Worm (Caenorhabditis elegans) whole organism, L4 larva: ENCODE data around the gene str-85.
A peak's percentile ranks its signal among the peaks of the same experiment; 100 is the strongest.

Experiments
- F10B5.3 ChIP-seq: sonication (generic microtip); optimal IDR thresholded peaks from 2 replicates; lab custom pipeline; 2016; ENCODE audit warnings: mild to moderate bottlenecking, missing genetic modification characterization, missing compliant biosample characterization
- T26A8.4 ChIP-seq: fragments of 200-800 bp; sonication (Bioruptor generic); IDR thresholded peaks from 2 replicates; pipeline ENCODE4 v1.3.6; 2022; ENCODE audit warnings: missing genetic modification characterization, missing compliant biosample characterization
- Y75B8A.6 ChIP-seq: fragments of 200-800 bp; sonication (Bioruptor generic); IDR thresholded peaks from 2 replicates; pipeline ENCODE4 v1.3.6; 2022; ENCODE audit warnings: missing genetic modification reagents, missing genetic modification characterization, missing compliant biosample characterization
- ZK337.2 ChIP-seq: fragments of 200-800 bp; sonication (Bioruptor generic); IDR thresholded peaks from 2 replicates; pipeline ENCODE4 v1.3.6; 2022; ENCODE audit warnings: missing genetic modification reagents, missing genetic modification characterization, missing compliant biosample characterization
- attf-4 ChIP-seq: sonication (generic microtip); optimal IDR thresholded peaks from 3 replicates; lab custom pipeline; 2017; ENCODE audit warnings: missing biosample characterization, missing genetic modification characterization
- ceh-20 ChIP-seq: fragments of 200-800 bp; sonication (Bioruptor generic); IDR thresholded peaks from 2 replicates; pipeline ENCODE4 v1.3.6; 2022; ENCODE audit warnings: missing genetic modification reagents, missing genetic modification characterization, missing compliant biosample characterization
- ceh-28 ChIP-seq: fragments of 150-350 bp; optimal IDR thresholded peaks from 2 replicates; lab custom pipeline; 2014; ENCODE audit warnings: missing biosample characterization, missing genetic modification reagents, missing genetic modification characterization
- ceh-44 ChIP-seq: fragments of 200-800 bp; sonication (Bioruptor generic); IDR thresholded peaks from 2 replicates; pipeline ENCODE4 v1.3.6; 2022; ENCODE audit warnings: missing genetic modification reagents, missing genetic modification characterization, missing compliant biosample characterization
- ceh-82 ChIP-seq: sonication (generic microtip); optimal IDR thresholded peaks from 2 replicates; lab custom pipeline; 2017; ENCODE audit warnings: missing biosample characterization, missing genetic modification characterization
- ces-1 ChIP-seq: fragments of 150-350 bp; sonication (generic microtip); optimal IDR thresholded peaks from 4 replicates; lab custom pipeline; 2014; ENCODE audit warnings: missing biosample characterization, missing genetic modification reagents, missing genetic modification characterization
- dmd-6 ChIP-seq: fragments of 200-800 bp; sonication (Bioruptor generic); IDR thresholded peaks from 2 replicates; pipeline ENCODE4 v1.3.6; 2022; ENCODE audit warnings: missing genetic modification reagents, missing genetic modification characterization, missing compliant biosample characterization
- dve-1 ChIP-seq: sonication (generic microtip); optimal IDR thresholded peaks from 2 replicates; lab custom pipeline; 2017; ENCODE audit warnings: antibody characterized with exemption, mild to moderate bottlenecking, missing genetic modification characterization, missing compliant biosample characterization; ENCODE audit not compliant: insufficient read depth
- fos-1 ChIP-seq: fragments of 150-350 bp; optimal IDR thresholded peaks from 2 replicates; lab custom pipeline; 2014; ENCODE audit warnings: missing biosample characterization, missing genetic modification characterization
- hif-1 ChIP-seq, 2 experiments: sonication (generic microtip); optimal IDR thresholded peaks; 2 replicates each; lab custom pipeline; 2016 to 2017; ENCODE audit warnings: missing compliant biosample characterization in 2 of 2, missing genetic modification characterization in 2 of 2, missing genetic modification reagents in 2 of 2, missing genotype in 2 of 2, mild to moderate bottlenecking in 1 of 2
- hlh-11 ChIP-seq: fragments of 200-800 bp; sonication (Bioruptor generic); optimal IDR thresholded peaks from 2 replicates; lab custom pipeline; 2018; ENCODE audit warnings: mild to moderate bottlenecking, missing genetic modification characterization, missing compliant biosample characterization
- hlh-30 ChIP-seq: sonication (generic microtip); optimal IDR thresholded peaks from 2 replicates; lab custom pipeline; 2017; ENCODE audit warnings: antibody characterized with exemption, mild to moderate bottlenecking, missing genetic modification characterization, missing compliant biosample characterization; ENCODE audit not compliant: insufficient read depth
- jun-1 ChIP-seq: fragments of 150-350 bp; optimal IDR thresholded peaks from 2 replicates; lab custom pipeline; 2014; ENCODE audit warnings: missing biosample characterization, missing genetic modification reagents, missing genetic modification characterization
- lim-7 ChIP-seq: fragments of 200-800 bp; sonication (Bioruptor generic); IDR thresholded peaks from 2 replicates; pipeline ENCODE4 v1.3.6; 2022; ENCODE audit warnings: missing genetic modification characterization, missing compliant biosample characterization
- lir-3 ChIP-seq: sonication (generic microtip); optimal IDR thresholded peaks from 2 replicates; lab custom pipeline; 2016; ENCODE audit warnings: mild to moderate bottlenecking, missing genetic modification characterization, missing compliant biosample characterization
- madf-9 ChIP-seq: fragments of 200-800 bp; sonication (Bioruptor generic); conservative IDR thresholded peaks from 2 replicates; pipeline ENCODE4 v1.3.6; 2022; ENCODE audit warnings: missing genetic modification reagents, missing genetic modification characterization, missing compliant biosample characterization
- mdl-1 ChIP-seq, 2 experiments: fragments of 150-350 bp in 1 of 2; sonication (generic microtip) in 1 of 2; optimal IDR thresholded peaks; 2 replicates each; lab custom pipeline; 2014 to 2017; ENCODE audit warnings: missing biosample characterization in 2 of 2, missing genetic modification characterization in 2 of 2
- mdt-29 ChIP-seq: fragments of 200-800 bp; sonication (Bioruptor generic); IDR thresholded peaks from 2 replicates; pipeline ENCODE4 v1.3.6; 2022; ENCODE audit warnings: missing genetic modification reagents, missing genetic modification characterization, missing compliant biosample characterization
- mes-2 ChIP-seq: sonication (generic microtip); optimal IDR thresholded peaks from 2 replicates; lab custom pipeline; 2016; ENCODE audit warnings: missing genotype, mild to moderate bottlenecking, missing genetic modification characterization, missing compliant biosample characterization; ENCODE audit not compliant: poor library complexity, severe bottlenecking
- mxl-3 ChIP-seq: fragments of 200-800 bp; sonication (Bioruptor generic); optimal IDR thresholded peaks from 2 replicates; lab custom pipeline; 2018; ENCODE audit warnings: mild to moderate bottlenecking, missing genetic modification characterization, missing compliant biosample characterization
- nhr-102 ChIP-seq: sonication (generic microtip); optimal IDR thresholded peaks from 2 replicates; lab custom pipeline; 2016; ENCODE audit warnings: mild to moderate bottlenecking, missing genetic modification characterization, moderate library complexity, missing compliant biosample characterization
- nhr-237 ChIP-seq: sonication (generic microtip); optimal IDR thresholded peaks from 2 replicates; lab custom pipeline; 2017; ENCODE audit warnings: missing biosample characterization, missing genetic modification characterization
- nhr-28 ChIP-seq: fragments of 150-350 bp; optimal IDR thresholded peaks from 2 replicates; lab custom pipeline; 2014; ENCODE audit warnings: missing biosample characterization, missing genetic modification characterization
- nhr-77 ChIP-seq: fragments of 150-350 bp; optimal IDR thresholded peaks from 2 replicates; lab custom pipeline; 2014; ENCODE audit warnings: missing biosample characterization, missing genetic modification characterization
- php-3 ChIP-seq: fragments of 200-800 bp; sonication (Bioruptor generic); IDR thresholded peaks from 2 replicates; pipeline ENCODE4 v1.3.6; 2022; ENCODE audit warnings: missing genetic modification reagents, missing genetic modification characterization, missing compliant biosample characterization
- pqm-1 ChIP-seq: sonication (generic microtip); optimal IDR thresholded peaks from 2 replicates; lab custom pipeline; 2017; ENCODE audit warnings: missing biosample characterization, missing genetic modification characterization
- rbr-2 ChIP-seq: sonication (generic microtip); optimal IDR thresholded peaks from 2 replicates; lab custom pipeline; 2016; ENCODE audit warnings: missing genotype, missing genetic modification characterization, missing compliant biosample characterization
- spr-1 ChIP-seq: sonication (generic microtip); optimal IDR thresholded peaks from 2 replicates; lab custom pipeline; 2016; ENCODE audit warnings: mild to moderate bottlenecking, missing genetic modification characterization, missing compliant biosample characterization
- spr-3 ChIP-seq: fragments of 200-800 bp; sonication (Bioruptor generic); optimal IDR thresholded peaks from 2 replicates; lab custom pipeline; 2018; ENCODE audit warnings: mild to moderate bottlenecking, missing genetic modification characterization, missing compliant biosample characterization
- tra-1 ChIP-seq: fragments of 200-800 bp; sonication (Bioruptor generic); IDR thresholded peaks from 2 replicates; pipeline ENCODE4 v1.3.6; 2022; ENCODE audit warnings: missing genetic modification reagents, missing genetic modification characterization, missing compliant biosample characterization
- unc-62 ChIP-seq, 3 experiments: fragments of 150-350 bp in 1 of 3; sonication (generic microtip); optimal IDR thresholded peaks in 2 of 3; peaks in 1 of 3; 1 replicate in 1 of 3; 2 replicates in 2 of 3; lab custom pipeline; 2014 to 2017; ENCODE audit warnings: missing biosample characterization in 3 of 3, missing genetic modification characterization in 3 of 3, missing genetic modification reagents in 3 of 3, missing genotype in 1 of 3
- vab-7 ChIP-seq: fragments of 200-800 bp; sonication (Bioruptor generic); IDR thresholded peaks from 2 replicates; pipeline ENCODE4 v1.3.6; 2022; ENCODE audit warnings: missing genetic modification reagents, missing genetic modification characterization, missing compliant biosample characterization
- zip-2 ChIP-seq: fragments of 150-350 bp; optimal IDR thresholded peaks from 2 replicates; lab custom pipeline; 2014; ENCODE audit warnings: missing biosample characterization, missing genetic modification characterization
- ztf-7 ChIP-seq: fragments of 150-350 bp; optimal IDR thresholded peaks from 2 replicates; lab custom pipeline; 2014; ENCODE audit warnings: missing biosample characterization, missing genetic modification characterization

The str-85 gene

ce11 chrV:8948996-8949395, 36.6 kb downstream of the str-85 start (continued):
- TF ChIP-seq ceh-20 (no peak), rbr-2 (tag; lab: Kevin White, UChicago) (no peak), tra-1 (0 out of 2 replicates have a peak, but pooled peaks have one; percentile 52), mdt-29 (GFP tag; lab: Robert Waterston, UW) (no peak), ceh-44 (GFP tag; lab: Robert Waterston, UW) (no peak), hlh-11 (tag; lab: Kevin White, UChicago) (peak; percentile 80), hif-1 (tag; optimal IDR thresholded peaks at IDR 0.05; lab: Kevin White, UChicago) (no peak), ceh-82 (tag; lab: Kevin White, UChicago) (no peak), ces-1 (no peak), nhr-102 (tag; lab: Kevin White, UChicago) (peak; percentile 6), mdl-1 (tag; optimal IDR thresholded peaks at IDR 0.05; lab: Kevin White, UChicago) (peak in 1 of 2 experiments; percentile 30), lir-3 (tag; lab: Kevin White, UChicago) (no peak), pqm-1 (tag; lab: Kevin White, UChicago) (no peak), T26A8.4 (GFP tag; lab: Robert Waterston, UW) (no peak), dve-1 (peak; percentile 72), ZK337.2 (GFP tag; lab: Robert Waterston, UW) (no peak), fos-1 (tag; lab: Kevin White, UChicago) (no peak), attf-4 (tag; lab: Kevin White, UChicago) (no peak), nhr-237 (tag; lab: Kevin White, UChicago) (no peak), spr-3 (no peak), Y75B8A.6 (GFP tag; lab: Robert Waterston, UW) (no peak)
- TF ChIP-seq, all 104 proteins: peak for 13

ce11 chrV:8948365-8948764, 37.3 kb downstream of the str-85 start:
- TF ChIP-seq ceh-28 (tag; lab: Kevin White, UChicago) (no peak), pqm-1 (tag; lab: Kevin White, UChicago) (peak; percentile 35), madf-9 (no peak), php-3 (GFP tag; lab: Robert Waterston, UW) (peak; percentile 59), hlh-30 (tag; lab: Kevin White, UChicago) (peak; percentile 14), nhr-28 (tag; lab: Kevin White, UChicago) (peak; percentile 17), dmd-6 (0 out of 2 replicates have a peak, but pooled peaks have one; percentile 15)

ce11 chrV:8947499-8947898, 38.1 kb downstream of the str-85 start, which contains the start of gene gck-1:
Gene gck-1, plus strand, starts transcription at chrV:8947799.
- no peak for TF ChIP-seq rbr-2 (tag; lab: Kevin White, UChicago)
- TF ChIP-seq zip-2 (tag; lab: Kevin White, UChicago): no peak
- no peak for TF ChIP-seq ztf-7 (tag; lab: Kevin White, UChicago)
- no peak for TF ChIP-seq mes-2
- no peak for TF ChIP-seq ceh-28 (tag; lab: Kevin White, UChicago)
- no peak for TF ChIP-seq nhr-28 (tag; lab: Kevin White, UChicago)
- no peak for TF ChIP-seq spr-3
- no peak for TF ChIP-seq spr-1
- no peak for TF ChIP-seq jun-1 (tag; lab: Kevin White, UChicago)
- no peak for TF ChIP-seq nhr-77 (tag; lab: Kevin White, UChicago)
- no peak for TF ChIP-seq F10B5.3

ce11 chrV:8946142-8946541, 39.5 kb downstream of the str-85 start:
- TF ChIP-seq lim-7 (GFP tag; lab: Robert Waterston, UW): no peak
- TF ChIP-seq madf-9: no peak
- TF ChIP-seq mxl-3 (GFP tag; lab: Kevin White, UChicago): peak; percentile 13
- TF ChIP-seq hlh-11 (tag; lab: Kevin White, UChicago): peak; percentile 9
- peak in 1 of 2 experiments; percentile 92 for TF ChIP-seq unc-62 (GFP tag; optimal IDR thresholded peaks at IDR 0.05 in 1 of 2; lab: Kevin White, UChicago)
- no peak for TF ChIP-seq unc-62 (tag; optimal IDR thresholded peaks at IDR 0.05; lab: Kevin White, UChicago)
- TF ChIP-seq vab-7: no peak
